Worm (Caenorhabditis elegans) whole organism, mixed stage, embryonic: Measurements from ENCODE around the gene dph-3.

Experiments used
- ceh-39 ChIP-seq: fragments of 150-350 bp; optimal IDR thresholded peaks from 2 replicates; lab custom pipeline; 2014; ENCODE audit warnings: missing biosample characterization, missing genetic modification characterization
- ces-1 ChIP-seq: fragments of 150-350 bp; optimal IDR thresholded peaks from 2 replicates; lab custom pipeline; 2014; ENCODE audit warnings: missing biosample characterization, missing genetic modification reagents, missing genetic modification characterization
- hlh-1 ChIP-seq: fragments of 150-350 bp; optimal IDR thresholded peaks from 2 replicates; lab custom pipeline; 2014; ENCODE audit warnings: missing biosample characterization, missing genetic modification reagents, missing genetic modification characterization
- mab-5 ChIP-seq: fragments of 150-350 bp; optimal IDR thresholded peaks from 2 replicates; lab custom pipeline; 2014; ENCODE audit warnings: missing biosample characterization, missing genetic modification characterization
- mls-2 ChIP-seq: sonication (generic microtip); optimal IDR thresholded peaks from 2 replicates; lab custom pipeline; 2016; ENCODE audit warnings: mild to moderate bottlenecking, missing genetic modification characterization, moderate library complexity, missing compliant biosample characterization
- nhr-12 ChIP-seq: fragments of 150-350 bp; optimal IDR thresholded peaks from 2 replicates; lab custom pipeline; 2014; ENCODE audit warnings: missing biosample characterization, missing genetic modification characterization
- nhr-76 ChIP-seq: sonication (generic microtip); optimal IDR thresholded peaks from 2 replicates; lab custom pipeline; 2017; ENCODE audit warnings: missing biosample characterization, missing genetic modification characterization
- sem-2 ChIP-seq: fragments of 200-800 bp; sonication (Bioruptor generic); optimal IDR thresholded peaks from 2 replicates; lab custom pipeline; 2018; ENCODE audit warnings: mild to moderate bottlenecking, missing genetic modification characterization, missing compliant biosample characterization
- unc-62 ChIP-seq: fragments of 150-350 bp; optimal IDR thresholded peaks from 2 replicates; lab custom pipeline; 2014; ENCODE audit warnings: missing biosample characterization, missing genetic modification reagents, missing genetic modification characterization

ce11 chrIV:9672434-9672833, 34.5 kb upstream of the dph-3 start:
- no peak for TF ChIP-seq unc-62 (GFP tag; lab: Kevin White, UChicago)
- TF ChIP-seq nhr-12 (tag; lab: Kevin White, UChicago) = no peak
- TF ChIP-seq mab-5 (tag; lab: Kevin White, UChicago) = no peak
- no peak for TF ChIP-seq mls-2
- TF ChIP-seq ceh-39 (tag; lab: Kevin White, UChicago) = no peak
- no peak for TF ChIP-seq sem-2
- no peak for TF ChIP-seq hlh-1 (tag; lab: Kevin White, UChicago)
- no peak for TF ChIP-seq nhr-76
- TF ChIP-seq ces-1 (GFP tag; lab: Kevin White, UChicago) = no peak
